Worm (Caenorhabditis elegans): Measurements from ENCODE around the gene H12I13.1.

Gene H12I13.1

DNA sequence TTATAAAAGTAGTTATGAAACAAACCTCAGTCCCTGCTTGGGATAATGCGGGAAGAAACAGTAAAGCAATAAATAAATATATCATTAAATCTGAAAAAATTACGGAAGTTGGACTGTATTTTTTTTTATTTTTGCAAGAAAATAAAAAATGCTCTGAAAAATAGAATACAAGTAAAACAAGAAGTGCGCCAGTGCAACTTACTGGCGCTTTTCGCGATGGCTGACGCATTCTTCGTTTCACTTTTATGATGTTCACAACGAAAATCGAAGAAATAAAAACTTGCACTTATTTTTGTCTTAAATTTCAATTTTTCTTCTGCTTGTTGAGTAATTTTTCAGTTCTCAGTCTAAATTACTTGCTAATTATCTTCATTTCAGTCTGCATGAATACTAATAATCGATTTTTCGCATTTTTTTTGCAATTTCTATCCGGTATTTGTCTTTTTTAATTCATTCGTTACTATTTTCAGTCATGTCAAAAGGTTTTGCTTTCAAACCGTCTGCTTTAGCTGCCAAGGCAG lies 19.3 kb downstream of the H12I13.1 start, which contains the start of the genes R12C12.6 and ran-5 (continued):
- TF ChIP-seq repo-1 (tag; optimal IDR thresholded peaks at IDR 0.05) (peak; percentile 73), madf-3 (GFP tag; IDR thresholded peaks at IDR 0.05) (no peak), hmg-20 (GFP tag; IDR thresholded peaks at IDR 0.05) (peak; percentile 66; the same call in 1 of the 2 replicates), hsf-1 (GFP tag; IDR thresholded peaks at IDR 0.05) (0 out of 2 replicates have a peak, but pooled peaks have one; percentile 38), aptf-3 (GFP tag; IDR thresholded peaks at IDR 0.05) (no peak), aptf-2 (GFP tag; conservative IDR thresholded peaks at IDR 0.05) (no peak), bed-1 (GFP tag; IDR thresholded peaks at IDR 0.05) (no peak), ceh-79 (tag; optimal IDR thresholded peaks at IDR 0.05) (no peak), lin-35 (GFP tag; optimal IDR thresholded peaks at IDR 0.05) (peak in 1 of 3 experiments; percentile 82), ztf-28 (GFP tag; IDR thresholded peaks at IDR 0.05) (no peak), snpc-1.3 (tag; optimal IDR thresholded peaks at IDR 0.05; ENCODE audit: insufficient read depth) (peak; percentile 11), nfya-2 (GFP tag; IDR thresholded peaks at IDR 0.05) (no peak), ceh-40 (GFP tag; IDR thresholded peaks at IDR 0.05) (no peak), rpc-1 (optimal IDR thresholded peaks at IDR 0.05) (no peak), rpc-1 (tag; optimal IDR thresholded peaks at IDR 0.05) (no peak), somi-1 (GFP tag; optimal IDR thresholded peaks at IDR 0.05) (no peak), K12H6.12 (tag; optimal IDR thresholded peaks at IDR 0.05) (peak; percentile 23), unc-130 (GFP tag; optimal IDR thresholded peaks at IDR 0.05) (peak; percentile 11), athp-1 (tag; optimal IDR thresholded peaks at IDR 0.05) (peak; percentile 0), cebp-2 (GFP tag; IDR thresholded peaks at IDR 0.05) (0 out of 2 replicates have a peak, but pooled peaks have one; percentile 68), snpc-3.4 (tag; optimal IDR thresholded peaks at IDR 0.05) (peak; percentile 77), ZK185.1 (tag; optimal IDR thresholded peaks at IDR 0.05; ENCODE audit: poor library complexity, severe bottlenecking) (peak; percentile 68), ztf-6 (GFP tag; IDR thresholded peaks at IDR 0.05) (no peak), xnd-1 (tag; optimal IDR thresholded peaks at IDR 0.05) (peak; percentile 66), Y53F4B.3 (GFP tag; IDR thresholded peaks at IDR 0.05) (no peak), nfyb-1 (GFP tag; IDR thresholded peaks at IDR 0.05) (peak; percentile 70; the same call in 1 of the 2 replicates), B0019.2 (GFP tag; conservative IDR thresholded peaks at IDR 0.05) (no peak), ztf-25 (GFP tag; IDR thresholded peaks at IDR 0.05) (no peak), pha-4 (tag; optimal IDR thresholded peaks at IDR 0.05) (peak; percentile 72), F55B11.4 (tag; optimal IDR thresholded peaks at IDR 0.05; ENCODE audit: borderline replicate concordance, insufficient read depth) (no peak), pbrm-1 (GFP tag; IDR thresholded peaks at IDR 0.05) (peak; percentile 89), egl-18 (GFP tag; IDR thresholded peaks at IDR 0.05) (no peak), D2030.7 (GFP tag; IDR thresholded peaks at IDR 0.05) (peak; percentile 52; the same call in 1 of the 2 replicates), tbx-9 (tag; optimal IDR thresholded peaks at IDR 0.05; ENCODE audit: borderline replicate concordance) (no peak), K11D2.4 (GFP tag; IDR thresholded peaks at IDR 0.05) (peak; percentile 79), let-526 (GFP tag; IDR thresholded peaks at IDR 0.05) (no peak), lin-54 (GFP tag; optimal IDR thresholded peaks at IDR 0.05) (peak; percentile 82), ekl-4 (GFP tag; IDR thresholded peaks at IDR 0.05) (peak; percentile 77), lsl-1 (GFP tag; optimal IDR thresholded peaks at IDR 0.05) (peak; percentile 72), nhr-90 (tag; optimal IDR thresholded peaks at IDR 0.05) (no peak), hlh-26 (GFP tag; conservative IDR thresholded peaks at IDR 0.05) (no peak), cebp-1 (GFP tag; IDR thresholded peaks at IDR 0.05) (no peak), cebp-1 (tag; optimal IDR thresholded peaks at IDR 0.05) (peak; percentile 80), dpff-1 (tag; optimal IDR thresholded peaks at IDR 0.05) (no peak), dox-1 (GFP tag; IDR thresholded peaks at IDR 0.05) (peak; percentile 88; the same call in 1 of the 2 replicates), T07F8.4 (tag; optimal IDR thresholded peaks at IDR 0.05) (no peak), unc-62 (GFP tag; optimal IDR thresholded peaks at IDR 0.05) (no peak), lag-1 (GFP tag; IDR thresholded peaks at IDR 0.05) (no peak), attf-3 (GFP tag; conservative IDR thresholded peaks at IDR 0.05) (peak; percentile 62; the same call in 1 of the 2 replicates)

Data from whole organism, young adult.